Fruit fly (Drosophila melanogaster) whole organism, embryonic: ENCODE results near the gene corolla.

ENCODE experiments used
- Awh ChIP-seq: fragments of 200-800 bp; sonication (Bioruptor generic); IDR thresholded peaks from 2 replicates; pipeline ENCODE4, ENCODE4 v1.3.6; 2022; ENCODE audit warnings: missing biosample characterization, missing genetic modification characterization
- Bgb ChIP-seq: fragments of 200-800 bp; sonication (Bioruptor generic); IDR thresholded peaks from 2 replicates; pipeline ENCODE4 v1.3.6; 2022; ENCODE audit warnings: missing biosample characterization, missing genetic modification characterization; ENCODE audit not compliant: partially characterized antibody
- CG1024 ChIP-seq: fragments of 200-800 bp; sonication (Bioruptor generic); IDR thresholded peaks from 2 replicates; pipeline ENCODE4 v1.3.6; 2022; ENCODE audit warnings: missing biosample characterization, missing genetic modification characterization
- CG10274 ChIP-seq: fragments of 200-800 bp; sonication (Bioruptor generic); optimal IDR thresholded peaks from 3 replicates; lab custom pipeline; 2017; ENCODE audit warnings: missing biosample characterization, mild to moderate bottlenecking, missing genetic modification characterization
- CG12659 ChIP-seq: fragments of 200-800 bp; sonication (Bioruptor generic); optimal IDR thresholded peaks from 3 replicates; lab custom pipeline; 2017; ENCODE audit warnings: mild to moderate bottlenecking, missing biosample characterization, missing genetic modification reagents, missing genetic modification characterization
- CG12769 ChIP-seq: fragments of 200-800 bp; sonication (Bioruptor generic); optimal IDR thresholded peaks from 2 replicates; lab custom pipeline; 2019; ENCODE audit warnings: missing biosample characterization, mild to moderate bottlenecking, missing genetic modification characterization, moderate library complexity
- CG12942 ChIP-seq: fragments of 200-800 bp; sonication (Bioruptor generic); optimal IDR thresholded peaks from 3 replicates; lab custom pipeline; 2016; ENCODE audit warnings: missing biosample characterization, missing genetic modification characterization
- CG14667 ChIP-seq: fragments of 200-800 bp; sonication (Bioruptor generic); IDR thresholded peaks from 2 replicates; pipeline ENCODE4 v1.3.6; 2022; ENCODE audit warnings: missing biosample characterization, missing genetic modification characterization
- CG14710 ChIP-seq: fragments of 200-800 bp; sonication (Bioruptor generic); optimal IDR thresholded peaks from 3 replicates; lab custom pipeline; 2019; ENCODE audit warnings: missing biosample characterization, mild to moderate bottlenecking, missing genetic modification characterization, moderate library complexity
- CG2120 ChIP-seq: fragments of 200-800 bp; sonication (Bioruptor generic); optimal IDR thresholded peaks from 3 replicates; lab custom pipeline; 2016; ENCODE audit warnings: missing biosample characterization, missing genetic modification characterization
- CG2129 ChIP-seq: fragments of 200-800 bp; sonication (Bioruptor generic); IDR thresholded peaks from 2 replicates; pipeline ENCODE4 v1.3.6; 2022; ENCODE audit warnings: missing biosample characterization, missing genetic modification characterization; ENCODE audit not compliant: partially characterized antibody
- CG30403 ChIP-seq: fragments of 200-800 bp; sonication (Bioruptor generic); optimal IDR thresholded peaks from 3 replicates; lab custom pipeline; 2016; ENCODE audit warnings: missing biosample characterization, missing genetic modification characterization
- CG32532 ChIP-seq: fragments of 200-800 bp; sonication (Bioruptor generic); IDR thresholded peaks from 2 replicates; pipeline ENCODE4 v1.3.6; 2022; ENCODE audit warnings: missing biosample characterization, missing genetic modification characterization
- CG43689 ChIP-seq: fragments of 200-800 bp; sonication (Bioruptor generic); IDR thresholded peaks from 2 replicates; pipeline ENCODE4 v1.3.6; 2022; ENCODE audit warnings: missing biosample characterization, missing genetic modification characterization
- CG6813 ChIP-seq: fragments of 200-800 bp; sonication (Bioruptor generic); optimal IDR thresholded peaks from 2 replicates; lab custom pipeline; 2017; ENCODE audit warnings: missing biosample characterization, missing genetic modification characterization, mild to moderate bottlenecking, moderate library complexity, missing genetic modification reagents
- CG9797 ChIP-seq: fragments of 200-800 bp; sonication (Bioruptor generic); optimal IDR thresholded peaks from 3 replicates; lab custom pipeline; 2018; ENCODE audit warnings: missing biosample characterization, mild to moderate bottlenecking, missing genetic modification characterization
- CoRest ChIP-seq: fragments of 200-800 bp; sonication (Bioruptor generic); optimal IDR thresholded peaks from 3 replicates; lab custom pipeline; 2018; ENCODE audit warnings: missing biosample characterization, mild to moderate bottlenecking, missing genetic modification characterization, moderate library complexity
- Doc3 ChIP-seq: fragments of 200-800 bp; sonication (Bioruptor generic); IDR thresholded peaks from 3 replicates; pipeline ENCODE4 v1.3.6; 2022; ENCODE audit warnings: missing biosample characterization, missing genetic modification characterization; ENCODE audit not compliant: partially characterized antibody
- Elba2 ChIP-seq: fragments of 200-800 bp; sonication (Bioruptor generic); optimal IDR thresholded peaks from 3 replicates; lab custom pipeline; 2016; ENCODE audit warnings: missing biosample characterization, missing genetic modification characterization
- Fer2 ChIP-seq: fragments of 200-800 bp; sonication (Bioruptor generic); optimal IDR thresholded peaks from 2 replicates; lab custom pipeline; 2018; ENCODE audit warnings: missing biosample characterization, mild to moderate bottlenecking, missing genetic modification characterization, moderate library complexity
- Hey ChIP-seq: fragments of 200-800 bp; sonication (Bioruptor generic); optimal IDR thresholded peaks from 3 replicates; lab custom pipeline; 2018; ENCODE audit warnings: missing biosample characterization, mild to moderate bottlenecking, missing genetic modification characterization
- Kr ChIP-seq: fragments of 200-800 bp; sonication (Bioruptor generic); optimal IDR thresholded peaks from 2 replicates; lab custom pipeline; 2017; ENCODE audit warnings: missing biosample characterization, mild to moderate bottlenecking, missing genetic modification characterization
- Mad ChIP-seq: fragments of 200-800 bp; sonication (Bioruptor generic); optimal IDR thresholded peaks from 2 replicates; lab custom pipeline; 2016; ENCODE audit warnings: missing biosample characterization, missing genetic modification characterization
- NK7.1 ChIP-seq: fragments of 200-800 bp; sonication (Bioruptor generic); optimal IDR thresholded peaks from 3 replicates; lab custom pipeline; 2016; ENCODE audit warnings: missing biosample characterization, missing genetic modification characterization
- PHDP ChIP-seq: fragments of 200-800 bp; sonication (Bioruptor generic); optimal IDR thresholded peaks from 3 replicates; lab custom pipeline; 2018; ENCODE audit warnings: missing biosample characterization, mild to moderate bottlenecking, missing genetic modification characterization, moderate library complexity
- Stat92E ChIP-seq, 3 experiments: fragments of >200 bp in 2 of 3; fragments of 200-800 bp in 1 of 3; sonication (Bioruptor generic) in 1 of 3; optimal IDR thresholded peaks; 2 replicates each; lab custom pipeline; 2017 to 2019; ENCODE audit warnings: missing biosample characterization in 3 of 3, missing genetic modification characterization in 3 of 3, mild to moderate bottlenecking in 1 of 3, moderate library complexity in 1 of 3
- Xbp1 ChIP-seq: fragments of 200-800 bp; sonication (Bioruptor generic); optimal IDR thresholded peaks from 3 replicates; lab custom pipeline; 2016; ENCODE audit warnings: missing biosample characterization, mild to moderate bottlenecking, missing genetic modification characterization
- ap ChIP-seq: fragments of 200-800 bp; sonication (Bioruptor generic); IDR thresholded peaks from 2 replicates; pipeline ENCODE4 v1.3.6; 2022; ENCODE audit warnings: missing biosample characterization, missing genetic modification characterization
- ash1 ChIP-seq: fragments of 200-800 bp; sonication (Bioruptor generic); optimal IDR thresholded peaks from 2 replicates; lab custom pipeline; 2018; ENCODE audit warnings: missing biosample characterization, mild to moderate bottlenecking, missing genetic modification characterization
- az2 ChIP-seq: fragments of 200-800 bp; sonication (Bioruptor generic); optimal IDR thresholded peaks from 3 replicates; lab custom pipeline; 2016; ENCODE audit warnings: missing biosample characterization, missing genetic modification characterization
- br ChIP-seq: fragments of >200 bp; optimal IDR thresholded peaks from 2 replicates; lab custom pipeline; 2017
- dan ChIP-seq: fragments of 200-800 bp; sonication (Bioruptor generic); IDR thresholded peaks from 2 replicates; pipeline ENCODE4 v1.3.6; 2022; ENCODE audit warnings: missing biosample characterization, missing genetic modification characterization
- disco-r ChIP-seq: fragments of 200-800 bp; sonication (Bioruptor generic); optimal IDR thresholded peaks from 2 replicates; lab custom pipeline; 2016; ENCODE audit warnings: missing biosample characterization, missing genetic modification characterization
- fd64A ChIP-seq: fragments of 200-800 bp; sonication (Bioruptor generic); optimal IDR thresholded peaks from 3 replicates; lab custom pipeline; 2018; ENCODE audit warnings: missing biosample characterization, mild to moderate bottlenecking, missing genetic modification characterization
- grau ChIP-seq: fragments of 200-800 bp; optimal IDR thresholded peaks from 3 replicates; lab custom pipeline; 2019; ENCODE audit warnings: missing biosample characterization, mild to moderate bottlenecking, missing genetic modification characterization, moderate library complexity
- hth ChIP-seq: fragments of >200 bp; optimal IDR thresholded peaks from 2 replicates; lab custom pipeline; 2017; ENCODE audit warnings: inconsistent platforms
- mirr ChIP-seq: fragments of 200-800 bp; sonication (Bioruptor generic); optimal IDR thresholded peaks from 3 replicates; lab custom pipeline; 2018; ENCODE audit warnings: missing biosample characterization, mild to moderate bottlenecking, missing genetic modification characterization
- nau ChIP-seq: fragments of 200-800 bp; sonication (Bioruptor generic); optimal IDR thresholded peaks from 3 replicates; lab custom pipeline; 2017; ENCODE audit warnings: missing biosample characterization, mild to moderate bottlenecking, missing genetic modification characterization, missing genetic modification reagents
- nom ChIP-seq: fragments of 200-800 bp; sonication (Bioruptor generic); optimal IDR thresholded peaks from 2 replicates; lab custom pipeline; 2017; ENCODE audit warnings: missing biosample characterization, missing genetic modification characterization, mild to moderate bottlenecking, moderate library complexity, missing genetic modification reagents
- onecut ChIP-seq: fragments of 200-800 bp; sonication (Bioruptor generic); IDR thresholded peaks from 2 replicates; pipeline ENCODE4 v1.3.6; 2022; ENCODE audit warnings: missing biosample characterization, missing genetic modification characterization
- org-1 ChIP-seq: fragments of 200-800 bp; sonication (Bioruptor generic); optimal IDR thresholded peaks from 2 replicates; lab custom pipeline; 2017; ENCODE audit warnings: missing biosample characterization, missing genetic modification characterization
- pfk ChIP-seq: fragments of 200-800 bp; sonication (Bioruptor generic); optimal IDR thresholded peaks from 2 replicates; lab custom pipeline; 2018; ENCODE audit warnings: missing biosample characterization, mild to moderate bottlenecking, missing genetic modification characterization, moderate library complexity
- phol ChIP-seq: fragments of 200-800 bp; sonication (Bioruptor generic); optimal IDR thresholded peaks from 3 replicates; lab custom pipeline; 2018; ENCODE audit warnings: missing biosample characterization, mild to moderate bottlenecking, missing genetic modification characterization, moderate library complexity
- repo ChIP-seq: fragments of 200-800 bp; sonication (Bioruptor generic); optimal IDR thresholded peaks from 2 replicates; lab custom pipeline; 2016; ENCODE audit warnings: missing biosample characterization, missing genetic modification characterization
- ro ChIP-seq: fragments of 200-800 bp; sonication (Bioruptor generic); IDR thresholded peaks from 2 replicates; pipeline ENCODE4 v1.3.6; 2022; ENCODE audit warnings: missing biosample characterization, missing genetic modification characterization
- row ChIP-seq: fragments of 200-800 bp; sonication (Bioruptor generic); IDR thresholded peaks from 3 replicates; pipeline ENCODE4 v1.3.6; 2022; ENCODE audit warnings: missing biosample characterization, missing genetic modification characterization
- seq ChIP-seq: fragments of 200-800 bp; sonication (Bioruptor generic); IDR thresholded peaks from 2 replicates; pipeline ENCODE4 v1.3.6; 2022; ENCODE audit warnings: missing biosample characterization, missing genetic modification characterization
- slp2 ChIP-seq: fragments of 200-800 bp; sonication (Bioruptor generic); optimal IDR thresholded peaks from 2 replicates; lab custom pipeline; 2016; ENCODE audit warnings: missing biosample characterization, missing genetic modification characterization
- stc ChIP-seq: fragments of 200-800 bp; sonication (Bioruptor generic); IDR thresholded peaks from 2 replicates; pipeline ENCODE4 v1.3.6; 2022; ENCODE audit warnings: missing biosample characterization, missing genetic modification characterization
- yki ChIP-seq: fragments of >200 bp; optimal IDR thresholded peaks from 3 replicates; lab custom pipeline; 2018
- z ChIP-seq: fragments of 200-800 bp; sonication (Bioruptor generic); IDR thresholded peaks from 3 replicates; pipeline ENCODE4 v1.3.6; 2022; ENCODE audit warnings: missing biosample characterization, missing genetic modification characterization

The corolla gene

dm6 chrX:17651998-17652738 lies 20.3 kb upstream of the corolla start, which contains the start of gene RhoGAPp190 (continued):
- TF ChIP-seq PHDP (tag; lab: Kevin White, UChicago) = peak; percentile 19
- peak; percentile 73 for TF ChIP-seq Doc3 (GFP tag; lab: Robert Waterston, UW)
- no peak for TF ChIP-seq ro
- peak; percentile 6; the same call in 1 of the 3 replicates for TF ChIP-seq z (GFP tag; lab: Robert Waterston, UW)
- peak; percentile 11 for TF ChIP-seq nom (GFP tag; lab: Kevin White, UChicago)
- TF ChIP-seq CG1024 (GFP tag; lab: Robert Waterston, UW) = no peak
- no peak for TF ChIP-seq org-1 (GFP tag; lab: Kevin White, UChicago)
- TF ChIP-seq ap (GFP tag; lab: Robert Waterston, UW) = no peak
- TF ChIP-seq CG2120 (GFP tag; lab: Kevin White, UChicago) = peak; percentile 6
- TF ChIP-seq stc (GFP tag; lab: Robert Waterston, UW) = no peak
- TF ChIP-seq Mad (GFP tag; lab: Kevin White, UChicago) = no peak
- no peak for TF ChIP-seq CG6813
- TF ChIP-seq slp2 = no peak
- no peak for TF ChIP-seq CG12769 (tag; lab: Kevin White, UChicago)
- TF ChIP-seq seq (GFP tag; lab: Robert Waterston, UW) = no peak
- TF ChIP-seq CG30403 (GFP tag; lab: Kevin White, UChicago) = no peak
- TF ChIP-seq fd64A (GFP tag; lab: Kevin White, UChicago) = no peak
- no peak for TF ChIP-seq Fer2 (tag; lab: Kevin White, UChicago)
- peak; percentile 96 for TF ChIP-seq Bgb
- no peak for TF ChIP-seq onecut (GFP tag; lab: Robert Waterston, UW)
- peak; percentile 8 for TF ChIP-seq grau (tag; lab: Kevin White, UChicago)
- TF ChIP-seq br (lab: Kevin White, UChicago) = no peak
- TF ChIP-seq disco-r (GFP tag; lab: Kevin White, UChicago) = no peak
- no peak for TF ChIP-seq mirr (GFP tag; lab: Kevin White, UChicago)
- no peak for TF ChIP-seq Kr
- no peak for TF ChIP-seq Elba2 (GFP tag; lab: Kevin White, UChicago)
- TF ChIP-seq pfk (GFP tag; lab: Kevin White, UChicago) = no peak
- no peak for TF ChIP-seq NK7.1 (GFP tag; lab: Kevin White, UChicago)
- TF ChIP-seq dan (GFP tag; lab: Robert Waterston, UW) = no peak
- no peak for TF ChIP-seq az2 (GFP tag; lab: Kevin White, UChicago)
- no peak for TF ChIP-seq CoRest (tag; lab: Kevin White, UChicago)
- TF ChIP-seq Awh (GFP tag; lab: Robert Waterston, UW) = no peak
- TF ChIP-seq ash1 (GFP tag; lab: Kevin White, UChicago) = no peak
- TF ChIP-seq CG14667 (GFP tag; lab: Robert Waterston, UW) = no peak
- TF ChIP-seq CG10274 (GFP tag; lab: Kevin White, UChicago) = no peak
- TF ChIP-seq yki (lab: Kevin White, UChicago) = peak; percentile 25
- TF ChIP-seq phol = peak; percentile 43
- TF ChIP-seq CG14710 (tag; lab: Kevin White, UChicago) = peak; percentile 48
- TF ChIP-seq Stat92E (GFP tag; optimal IDR thresholded peaks at IDR 0.05; lab: Kevin White, UChicago) = peak in 1 of 3 experiments; percentile 39
- no peak for TF ChIP-seq nau
- no peak for TF ChIP-seq Hey (tag; lab: Kevin White, UChicago)
- TF ChIP-seq row (GFP tag; lab: Robert Waterston, UW) = 0 out of 3 replicates have a peak, but pooled peaks have one; percentile 9
- TF ChIP-seq hth (lab: Kevin White, UChicago) = no peak
- no peak for TF ChIP-seq CG12942
- no peak for TF ChIP-seq CG43689 (GFP tag; lab: Robert Waterston, UW)
- no peak for TF ChIP-seq repo (GFP tag; lab: Kevin White, UChicago)
- peak; percentile 7 for TF ChIP-seq Xbp1 (GFP tag; lab: Kevin White, UChicago)
- TF ChIP-seq CG2129 (GFP tag; lab: Robert Waterston, UW) = peak; percentile 49; the same call in 1 of the 2 replicates
- peak; percentile 45 for TF ChIP-seq CG9797 (GFP tag; lab: Kevin White, UChicago)
- TF ChIP-seq CG12659 (GFP tag; lab: Kevin White, UChicago) = peak; percentile 52
- no peak for TF ChIP-seq CG32532 (GFP tag; lab: Robert Waterston, UW)
